Worm (Caenorhabditis elegans): ENCODE data around the gene kin-24.
"Not testable (repeated sequence)": the region's sequence is repeated elsewhere in the genome, so short reads cannot be mapped to it uniquely, and the experiment has no call there.

The kin-24 gene

DNA sequence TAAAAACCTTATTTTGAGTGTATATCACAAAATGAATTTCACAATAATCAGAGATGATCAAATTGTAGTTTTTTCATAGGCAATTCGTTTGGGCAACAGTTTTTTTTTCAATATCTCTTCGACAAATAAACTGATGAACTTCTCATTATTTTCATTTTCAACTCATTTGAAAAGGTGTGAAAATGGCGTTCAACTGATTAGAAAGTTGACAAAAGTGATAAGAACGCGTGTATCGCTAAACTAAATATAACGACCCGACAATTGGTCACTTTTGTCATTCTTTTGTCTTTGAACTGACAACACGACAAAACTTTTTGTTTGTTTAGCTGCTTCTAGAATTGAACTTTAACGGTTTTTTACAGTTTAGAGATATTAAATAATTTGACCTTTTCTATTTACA lies 14.1 kb upstream of the kin-24 start:
- no peak for TF ChIP-seq unc-62 (GFP tag; optimal IDR thresholded peaks at IDR 0.05)

DNA sequence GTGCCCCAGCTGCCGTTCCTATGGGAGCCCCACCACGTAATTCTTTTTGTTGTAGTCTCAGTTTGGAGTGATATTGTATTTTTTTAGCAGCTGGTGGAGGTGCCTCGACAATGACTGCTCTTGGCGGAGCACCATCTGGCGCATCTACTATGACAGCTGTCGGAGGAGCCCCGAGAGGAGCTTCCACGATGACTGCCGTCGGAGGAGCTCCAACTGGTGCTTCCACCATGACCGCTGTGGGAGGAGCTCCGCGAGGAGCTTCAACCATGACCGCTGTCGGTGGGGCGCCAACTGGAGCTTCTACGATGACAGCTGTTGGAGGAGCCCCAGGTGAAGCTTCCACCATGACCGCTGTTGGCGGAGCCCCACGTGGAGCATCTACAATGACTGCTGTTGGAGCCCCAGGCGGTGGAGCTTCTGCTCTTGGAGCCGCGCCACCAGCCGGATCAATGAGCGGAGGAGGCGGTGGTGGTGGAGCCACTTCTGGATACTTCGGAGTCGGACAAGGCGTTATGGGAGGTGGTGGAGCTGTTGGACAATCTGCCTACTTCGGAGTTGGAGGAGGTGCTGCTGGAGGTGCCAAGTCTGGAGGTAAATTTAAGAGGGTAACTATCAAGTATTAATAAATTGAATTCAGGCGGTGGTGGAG lies 12.1 kb upstream of the kin-24 start:
- no peak for TF ChIP-seq unc-62 (GFP tag; optimal IDR thresholded peaks at IDR 0.05)

DNA sequence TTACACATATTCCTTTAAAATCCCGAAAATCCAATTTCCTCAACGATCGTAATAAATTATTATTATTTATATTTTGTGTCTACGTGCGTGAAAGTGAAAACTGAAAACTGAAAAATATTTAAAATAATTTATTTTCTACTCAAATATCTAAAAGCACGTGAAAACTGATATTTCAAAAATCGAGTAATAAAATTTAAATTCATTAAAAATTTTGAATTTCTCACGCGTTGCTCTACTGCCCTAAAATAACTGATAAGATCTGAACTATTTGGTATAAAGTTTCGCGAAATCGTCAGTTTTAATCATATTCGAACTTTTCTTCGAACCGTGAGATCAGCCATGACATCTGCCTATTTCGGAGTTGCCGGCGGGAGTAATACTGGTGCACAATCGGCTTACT lies 11.4 kb upstream of the kin-24 start, which contains the start of gene ssq-1:
ssq-1 (plus strand) TSS at position 301 of the 400 bp plus-strand sequence.
- no peak for TF ChIP-seq unc-62 (GFP tag; optimal IDR thresholded peaks at IDR 0.05)

DNA sequence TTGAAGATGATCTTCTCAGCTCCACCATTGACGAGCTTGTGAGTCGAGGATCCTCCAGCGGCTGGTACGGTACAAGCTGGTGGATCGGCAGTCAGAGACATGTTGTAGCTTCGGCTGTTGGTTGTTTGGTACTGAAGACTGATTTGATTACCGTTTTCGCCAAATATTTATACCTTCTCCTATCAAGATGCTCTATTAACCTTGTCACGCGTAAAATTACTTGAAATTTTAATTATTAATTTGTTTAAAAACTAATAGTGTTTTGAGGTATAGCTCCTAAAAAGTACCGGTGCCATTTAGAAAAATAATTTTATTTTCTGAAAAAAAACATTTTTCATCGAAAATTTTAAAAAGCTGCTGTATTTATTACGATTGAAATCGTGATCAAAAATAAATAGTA lies 10.0 kb upstream of the kin-24 start, which contains the start of gene ssp-10:
ssp-10 (minus strand) TSS at position 101 of the 400 bp plus-strand sequence.
- no peak for TF ChIP-seq unc-62 (GFP tag; optimal IDR thresholded peaks at IDR 0.05)

DNA sequence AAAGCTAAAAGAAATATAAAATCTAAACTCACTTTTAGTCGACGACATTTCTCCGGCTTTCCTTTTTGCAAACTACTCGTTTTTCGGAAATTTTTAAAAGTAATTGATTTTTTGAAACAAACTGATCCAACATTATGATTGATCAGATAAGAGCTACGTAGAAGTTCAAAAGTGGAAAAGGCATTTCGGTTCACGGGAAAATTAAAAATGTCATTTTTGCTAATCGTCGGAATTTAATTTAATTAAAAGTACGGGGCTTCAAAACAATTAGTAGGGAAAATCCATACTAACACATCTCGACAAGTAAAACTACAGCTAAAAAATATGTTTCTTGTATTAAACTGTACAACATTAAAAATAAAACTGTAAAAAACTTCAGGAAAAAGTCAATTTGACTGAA lies 8.7 kb upstream of the kin-24 start, which contains the start of gene K07F5.8:
K07F5.8 (minus strand) TSS at position 101 of the 400 bp plus-strand sequence.
- TF ChIP-seq unc-62 (GFP tag; optimal IDR thresholded peaks at IDR 0.05): no peak

DNA sequence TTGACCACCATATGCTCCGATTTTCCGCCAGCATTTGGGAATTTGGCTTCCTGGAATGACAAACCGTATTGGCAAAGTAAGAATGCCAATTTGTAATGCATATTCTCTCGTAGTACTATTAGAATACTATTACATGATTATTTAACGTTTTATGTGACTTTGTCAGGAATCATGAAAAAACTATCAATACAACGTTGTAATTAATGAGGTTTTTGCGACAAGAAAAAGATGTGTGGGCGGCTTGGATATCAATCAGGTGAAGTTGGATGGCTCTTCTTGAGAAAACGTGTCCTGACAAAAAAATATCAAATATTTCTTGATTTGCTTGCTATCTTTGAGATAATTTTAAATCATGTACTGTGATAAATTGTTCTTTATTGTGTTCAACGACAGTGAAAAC lies 7.2 kb upstream of the kin-24 start, which contains the start of gene K07F5.7:
K07F5.7 (minus strand) TSS at position 101 of the 400 bp plus-strand sequence.
- TF ChIP-seq unc-62 (GFP tag; optimal IDR thresholded peaks at IDR 0.05): no peak

DNA sequence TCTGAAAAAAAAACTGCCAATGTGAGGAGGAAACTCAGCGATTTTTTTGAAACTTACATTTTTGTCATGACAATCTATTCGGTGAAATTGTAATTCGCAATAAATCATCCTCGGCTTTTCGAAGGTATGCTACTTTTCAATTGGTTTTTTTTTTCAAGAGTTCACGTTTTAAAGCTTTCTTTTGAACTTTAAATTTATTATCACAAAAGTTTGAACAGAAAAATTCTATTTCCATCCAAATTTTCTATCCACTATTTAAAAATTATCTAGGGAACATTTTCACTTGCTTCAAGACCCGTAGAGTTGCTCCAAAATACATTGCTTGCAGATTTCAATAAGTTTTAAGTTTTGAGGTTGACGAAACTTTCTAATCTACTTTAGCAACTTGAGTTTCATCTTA lies 5.7 kb upstream of the kin-24 start, which contains the start of gene K07F5.6:
K07F5.6 (minus strand) TSS at position 101 of the 400 bp plus-strand sequence.
- no peak for TF ChIP-seq unc-62 (GFP tag; optimal IDR thresholded peaks at IDR 0.05)

DNA sequence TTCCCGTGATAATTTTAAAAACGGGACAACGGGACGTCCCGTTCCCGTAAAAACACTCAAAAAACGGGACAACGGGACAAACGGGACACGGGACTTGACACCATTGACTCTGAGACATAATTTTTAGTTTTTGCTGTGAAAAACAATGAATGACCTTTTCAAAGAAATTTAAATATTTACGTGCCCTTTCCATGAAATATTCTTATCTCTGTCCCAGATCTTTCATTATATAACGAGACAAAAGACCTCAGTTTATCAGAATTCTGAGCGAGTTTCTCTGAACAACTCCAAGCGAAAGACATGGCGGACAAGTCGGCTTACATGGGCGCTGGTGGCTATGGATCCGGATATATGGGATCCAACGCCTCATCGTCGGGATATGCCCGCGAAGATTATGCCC lies 2.9 kb upstream of the kin-24 start, which contains the start of gene nspd-2:
nspd-2 (plus strand) TSS at position 301 of the 400 bp plus-strand sequence.
- no peak for TF ChIP-seq unc-62 (GFP tag; optimal IDR thresholded peaks at IDR 0.05)

DNA sequence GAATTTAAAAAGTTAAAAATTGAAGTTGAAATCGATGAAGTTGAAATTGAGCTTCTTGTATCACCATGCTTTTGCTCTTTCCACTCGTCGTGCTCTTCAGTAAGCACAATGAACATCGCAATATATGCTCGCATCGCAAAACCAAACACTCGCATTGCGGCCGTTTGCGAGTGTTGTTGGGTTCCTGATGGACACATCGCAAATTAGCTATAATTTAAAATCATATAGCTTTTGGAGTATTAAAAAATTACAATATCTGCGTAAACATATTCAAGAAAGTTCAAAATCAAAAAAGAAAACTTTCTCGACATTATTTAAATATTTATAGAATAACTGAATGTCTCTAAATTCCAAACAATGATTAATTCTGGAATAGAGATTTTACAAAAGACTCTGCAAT lies 1.2 kb upstream of the kin-24 start, which contains the start of gene K07F5.17:
K07F5.17 (plus strand) TSS at position 301 of the 400 bp plus-strand sequence.
- TF ChIP-seq unc-62 (GFP tag; optimal IDR thresholded peaks at IDR 0.05): no peak

DNA sequence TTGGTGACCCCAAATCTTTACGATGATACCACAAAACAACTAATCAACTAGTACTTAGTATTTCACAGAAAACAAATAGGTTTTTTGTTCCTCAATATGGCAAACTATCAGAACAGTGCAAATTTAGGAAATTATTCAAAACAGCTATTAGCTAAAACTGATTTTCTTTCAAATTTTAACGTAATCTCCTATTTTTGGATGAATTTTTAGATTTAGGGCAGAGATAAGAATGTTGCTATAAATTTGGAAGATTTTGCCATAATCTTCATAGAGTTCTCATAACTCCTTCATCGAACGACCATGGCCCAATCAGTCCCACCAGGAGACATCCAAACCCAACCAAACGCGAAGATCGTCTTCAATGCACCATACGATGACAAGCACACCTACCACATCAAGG lies 3.5 kb downstream of the kin-24 start, which contains the start of gene msp-10:
msp-10 (plus strand) TSS at position 301 of the 400 bp plus-strand sequence.
- not testable (repeated sequence) for TF ChIP-seq unc-62 (GFP tag; optimal IDR thresholded peaks at IDR 0.05)

DNA sequence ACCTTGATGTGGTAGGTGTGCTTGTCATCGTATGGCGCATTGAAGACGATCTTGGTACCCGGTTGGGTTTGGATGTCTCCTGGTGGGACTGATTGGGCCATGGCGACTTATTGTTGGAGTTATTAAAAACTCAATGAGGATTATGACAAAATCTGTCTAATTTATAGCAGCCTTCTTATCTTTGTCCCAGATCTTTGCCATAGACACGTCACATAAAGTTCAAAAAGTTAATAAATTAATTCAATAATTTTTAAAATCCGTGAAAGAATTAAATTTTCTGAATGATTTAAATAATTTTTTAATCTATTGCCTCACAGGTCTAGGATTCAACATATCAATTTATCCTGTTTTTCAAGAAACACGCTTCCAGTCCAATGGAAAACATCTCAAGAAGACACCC lies 4.6 kb downstream of the kin-24 start, which contains the start of gene msp-81:
msp-81 (minus strand) TSS at position 101 of the 400 bp plus-strand sequence.
- TF ChIP-seq unc-62 (GFP tag; optimal IDR thresholded peaks at IDR 0.05): no peak

DNA sequence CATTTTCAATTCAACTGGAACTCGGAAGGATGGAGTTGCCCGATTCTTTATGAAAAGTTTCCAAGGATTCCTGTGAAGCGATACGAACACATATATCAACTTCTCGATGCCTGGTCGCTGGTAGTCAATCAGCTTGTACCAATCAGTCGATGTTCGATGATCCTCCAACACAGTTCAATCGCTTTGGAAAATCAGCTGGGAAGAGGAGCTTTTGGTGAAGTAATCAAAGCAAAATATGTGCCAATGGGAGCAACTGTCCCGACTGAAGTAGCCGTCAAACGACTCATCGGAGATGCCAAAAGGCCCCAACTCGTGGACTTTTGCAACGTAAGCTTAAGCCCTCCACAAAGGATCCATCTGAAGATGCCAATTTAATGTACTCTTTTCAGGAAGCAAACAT lies 7.5 kb downstream of the kin-24 start:
- TF ChIP-seq unc-62 (GFP tag; optimal IDR thresholded peaks at IDR 0.05): no peak

DNA sequence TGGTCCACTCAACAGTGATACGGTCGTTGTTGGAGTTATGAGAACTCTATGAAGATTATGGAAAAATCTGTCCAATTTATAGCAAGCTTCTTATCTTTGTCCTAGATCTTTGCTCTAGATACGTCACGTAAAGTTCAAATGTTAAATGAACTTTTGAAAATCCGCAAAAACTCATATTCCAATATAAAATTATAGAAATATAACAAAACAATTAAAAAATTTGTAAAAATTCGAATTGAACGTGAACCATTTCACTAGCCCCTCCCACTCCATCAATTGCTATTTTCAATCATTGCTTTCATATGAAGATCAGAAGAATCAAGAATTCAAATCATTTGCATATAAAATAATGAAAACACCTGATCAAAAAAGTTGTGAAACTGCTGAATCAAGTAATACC lies 8.3 kb downstream of the kin-24 start, which contains the start of gene kin-21:
kin-21 (plus strand) TSS at position 301 of the 400 bp plus-strand sequence.
- no peak for TF ChIP-seq unc-62 (GFP tag; optimal IDR thresholded peaks at IDR 0.05)

DNA sequence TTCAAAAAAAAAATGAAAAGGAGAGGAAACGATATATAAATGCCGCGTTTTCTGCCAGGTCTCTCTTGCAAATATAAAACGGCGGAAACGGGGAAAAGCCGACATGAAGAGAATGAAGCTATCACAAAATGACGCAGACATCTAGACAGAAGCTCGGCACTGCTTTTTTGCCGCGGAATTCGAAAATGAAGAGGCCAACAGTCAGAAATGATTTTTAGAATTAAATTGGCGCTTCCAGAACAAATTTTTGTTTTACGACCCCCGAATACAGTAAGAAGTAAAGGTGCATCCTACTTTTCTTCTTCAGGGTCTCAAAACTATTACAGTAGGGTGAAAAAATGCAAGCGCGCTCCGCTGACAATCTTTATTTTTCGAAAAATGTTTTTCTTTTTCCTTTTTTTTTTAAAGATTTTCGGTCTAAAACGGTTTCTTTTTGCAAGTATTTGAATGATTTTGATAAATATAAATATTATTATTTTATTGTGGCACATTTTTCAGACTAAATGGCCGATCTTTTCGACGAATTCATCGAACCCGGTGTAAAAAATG lies 15.6 kb downstream of the kin-24 start, which contains the start of gene mtr-4:
mtr-4 (plus strand) TSS at position 499 of the 549 bp plus-strand sequence.
- no peak for TF ChIP-seq unc-62 (GFP tag; optimal IDR thresholded peaks at IDR 0.05)

DNA sequence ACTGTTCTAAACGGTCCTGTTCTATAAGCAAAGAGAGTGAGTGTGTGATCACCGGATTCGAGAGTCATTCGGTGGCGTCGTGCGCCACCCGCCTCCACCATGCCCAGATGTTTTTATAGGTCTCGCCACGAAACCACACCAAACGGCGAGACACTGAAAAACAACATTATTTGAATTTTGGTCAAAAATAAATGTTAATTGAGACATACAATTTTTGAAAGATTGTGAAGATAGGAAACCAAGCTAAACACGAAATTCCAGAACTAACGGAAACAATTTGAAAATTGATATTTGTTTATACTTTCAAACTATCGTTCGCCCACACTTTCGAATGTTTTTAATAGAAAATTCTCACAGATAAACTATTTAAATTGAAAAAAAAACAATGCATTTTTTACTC lies 16.4 kb downstream of the kin-24 start, which contains the start of gene catp-6:
catp-6 (minus strand) TSS at position 101 of the 400 bp plus-strand sequence.
- no peak for TF ChIP-seq unc-62 (GFP tag; optimal IDR thresholded peaks at IDR 0.05)

DNA sequence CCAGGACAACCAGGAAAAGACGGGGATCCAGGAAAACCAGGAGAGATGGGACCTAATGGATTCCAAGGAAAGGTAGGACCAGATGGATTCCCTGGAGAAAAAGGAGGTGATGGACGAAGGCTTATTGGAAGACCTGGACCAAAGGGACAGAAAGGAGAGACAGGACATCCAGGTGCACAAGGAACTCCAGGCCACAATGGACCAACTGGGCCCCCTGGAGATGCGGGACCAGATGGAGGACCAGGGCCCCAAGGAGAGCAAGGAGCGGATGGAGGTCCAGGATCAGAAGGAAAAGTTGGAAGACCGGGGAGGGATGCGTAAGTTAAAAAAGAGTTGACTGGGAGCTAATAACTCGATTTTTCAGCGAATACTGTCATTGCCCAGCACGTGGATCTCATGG lies 18.3 kb downstream of the kin-24 start:
- TF ChIP-seq unc-62 (GFP tag; optimal IDR thresholded peaks at IDR 0.05): no peak
